Fruit fly (Drosophila melanogaster): ENCODE measurements around the gene Pex16.
A peak's percentile ranks its signal among the peaks of the same experiment; 100 is the strongest.

The Pex16 gene

DNA sequence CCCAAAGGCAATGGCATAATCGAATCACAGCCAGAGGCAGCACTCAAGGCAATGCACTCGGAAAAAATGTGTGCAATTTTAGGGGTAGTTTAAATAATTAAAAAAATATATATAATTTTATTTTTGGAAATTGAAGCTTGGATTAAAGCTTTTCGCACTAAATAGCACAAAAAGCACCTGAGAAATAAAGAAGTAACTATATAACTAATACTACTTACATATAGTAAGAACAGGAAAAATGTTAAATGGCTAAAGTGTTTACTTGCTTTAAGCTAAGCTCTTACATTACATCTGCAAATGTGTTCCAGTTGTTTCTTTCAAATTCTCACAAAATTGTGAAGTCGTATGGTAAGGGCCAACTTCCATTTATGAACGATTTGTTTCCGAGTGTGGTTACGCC lies 38.6 kb downstream of the Pex16 start, which contains the start of gene Gr77a (continued):
- TF ChIP-seq Ets21C (GFP tag; optimal IDR thresholded peaks at IDR 0.05) (no peak), Eip78C (GFP tag) (peak; percentile 74), CG16779 (tag; optimal IDR thresholded peaks at IDR 0.05) (no peak), esn (GFP tag; optimal IDR thresholded peaks at IDR 0.05) (peak; percentile 12), CG11294 (GFP tag; IDR thresholded peaks at IDR 0.05) (no peak), Lpt (GFP tag; optimal IDR thresholded peaks at IDR 0.05) (no peak), CG8632 (GFP tag; optimal IDR thresholded peaks at IDR 0.05) (peak; percentile 28), fd85E (GFP tag; optimal IDR thresholded peaks at IDR 0.05) (no peak), Hr39 (GFP tag; optimal IDR thresholded peaks at IDR 0.05) (no peak), dac (GFP tag; optimal IDR thresholded peaks at IDR 0.05) (no peak), salr (GFP tag; optimal IDR thresholded peaks at IDR 0.05) (no peak), CG11902 (GFP tag; optimal IDR thresholded peaks at IDR 0.05) (no peak), Eip75B (GFP tag; optimal IDR thresholded peaks at IDR 0.05) (no peak), topi (GFP tag; optimal IDR thresholded peaks at IDR 0.05) (no peak), Sox102F (GFP tag; optimal IDR thresholded peaks at IDR 0.05) (peak; percentile 17), eg (GFP tag; IDR thresholded peaks at IDR 0.05) (no peak), CG3919 (GFP tag; optimal IDR thresholded peaks at IDR 0.05) (peak; percentile 28), CG31627 (GFP tag; optimal IDR thresholded peaks at IDR 0.05) (no peak), CG15336 (GFP tag; IDR thresholded peaks at IDR 0.05) (no peak), dsx (GFP tag; optimal IDR thresholded peaks at IDR 0.05; ENCODE audit: poor library complexity, severe bottlenecking) (peak; percentile 15), svp (GFP tag) (no peak), CG8319 (GFP tag; optimal IDR thresholded peaks at IDR 0.05) (no peak), ss (GFP tag; optimal IDR thresholded peaks at IDR 0.05) (peak in 1 of 2 experiments; percentile 53), Smox (GFP tag; optimal IDR thresholded peaks at IDR 0.05) (no peak), CG6792 (GFP tag; optimal IDR thresholded peaks at IDR 0.05) (peak; percentile 20)

dm6 chr3L:20737346-20737745 lies 40.7 kb downstream of the Pex16 start:
- TF ChIP-seq CG10631 (GFP tag; optimal IDR thresholded peaks at IDR 0.05): no peak
- TF ChIP-seq OdsH (GFP tag; optimal IDR thresholded peaks at IDR 0.05): no peak
- TF ChIP-seq vri (GFP tag; optimal IDR thresholded peaks at IDR 0.05): peak; percentile 3
- no peak for TF ChIP-seq CG8632 (GFP tag; optimal IDR thresholded peaks at IDR 0.05)
- no peak for TF ChIP-seq CG8119 (GFP tag; IDR thresholded peaks at IDR 0.05)
- TF ChIP-seq CG6792 (GFP tag; optimal IDR thresholded peaks at IDR 0.05): no peak
- TF ChIP-seq CG34406 (GFP tag; optimal IDR thresholded peaks at IDR 0.05): peak; percentile 5
- TF ChIP-seq CG31627 (GFP tag; optimal IDR thresholded peaks at IDR 0.05): no peak
- TF ChIP-seq CG9139 (GFP tag; optimal IDR thresholded peaks at IDR 0.05): peak; percentile 30
- TF ChIP-seq lz (GFP tag; optimal IDR thresholded peaks at IDR 0.05): no peak
- TF ChIP-seq CG11762 (GFP tag; optimal IDR thresholded peaks at IDR 0.05; ENCODE audit: insufficient read depth): no peak
- TF ChIP-seq Gug (GFP tag; IDR thresholded peaks at IDR 0.05): no peak
- peak; percentile 8 for TF ChIP-seq CG3919 (GFP tag; optimal IDR thresholded peaks at IDR 0.05)
- TF ChIP-seq net (GFP tag; optimal IDR thresholded peaks at IDR 0.05): no peak
- peak in 1 of 2 experiments; percentile 25 for TF ChIP-seq salr (GFP tag; optimal IDR thresholded peaks at IDR 0.05)
- TF ChIP-seq Lpt (GFP tag; optimal IDR thresholded peaks at IDR 0.05): no peak
- no peak for TF ChIP-seq Hr39 (GFP tag; optimal IDR thresholded peaks at IDR 0.05)
- no peak for TF ChIP-seq Ets96B (tag; optimal IDR thresholded peaks at IDR 0.05)
- no peak for TF ChIP-seq CG11294 (GFP tag; IDR thresholded peaks at IDR 0.05)
- TF ChIP-seq fd59A (GFP tag; optimal IDR thresholded peaks at IDR 0.05): no peak
- no peak for TF ChIP-seq CG6276 (GFP tag; optimal IDR thresholded peaks at IDR 0.05)
- TF ChIP-seq Eip78C (GFP tag): peak; percentile 52
- peak; percentile 5 for TF ChIP-seq spab (GFP tag; optimal IDR thresholded peaks at IDR 0.05)
- no peak for TF ChIP-seq CG1621 (tag; optimal IDR thresholded peaks at IDR 0.05)
- TF ChIP-seq CG6854 (GFP tag; optimal IDR thresholded peaks at IDR 0.05): no peak
- peak; percentile 24 for TF ChIP-seq fkh (GFP tag; optimal IDR thresholded peaks at IDR 0.05)
- no peak for TF ChIP-seq CG16779 (tag; optimal IDR thresholded peaks at IDR 0.05)
- TF ChIP-seq CG6808 (GFP tag; optimal IDR thresholded peaks at IDR 0.05): peak; percentile 15
- TF ChIP-seq CG6163 (GFP tag; IDR thresholded peaks at IDR 0.05): no peak
- no peak for TF ChIP-seq topi (GFP tag; optimal IDR thresholded peaks at IDR 0.05)
- no peak for TF ChIP-seq CG8319 (GFP tag; optimal IDR thresholded peaks at IDR 0.05)
- no peak for TF ChIP-seq Sox102F (GFP tag; optimal IDR thresholded peaks at IDR 0.05)
- no peak for TF ChIP-seq CG4318 (GFP tag; optimal IDR thresholded peaks at IDR 0.05)
- TF ChIP-seq CG32006 (GFP tag; optimal IDR thresholded peaks at IDR 0.05): no peak
- peak; percentile 65 for TF ChIP-seq svp (GFP tag)
- no peak for TF ChIP-seq cyc (GFP tag; optimal IDR thresholded peaks at IDR 0.05)
- peak; percentile 1 to 35 for TF ChIP-seq ss (GFP tag; optimal IDR thresholded peaks at IDR 0.05)
- TF ChIP-seq Hr4 (GFP tag; optimal IDR thresholded peaks at IDR 0.05): no peak

Data from whole organism, prepupa.